Fruit fly (Drosophila melanogaster): Measurements from ENCODE around the gene CG12259.
A peak's percentile ranks its signal among the peaks of the same experiment; 100 is the strongest.

The CG12259 gene

DNA sequence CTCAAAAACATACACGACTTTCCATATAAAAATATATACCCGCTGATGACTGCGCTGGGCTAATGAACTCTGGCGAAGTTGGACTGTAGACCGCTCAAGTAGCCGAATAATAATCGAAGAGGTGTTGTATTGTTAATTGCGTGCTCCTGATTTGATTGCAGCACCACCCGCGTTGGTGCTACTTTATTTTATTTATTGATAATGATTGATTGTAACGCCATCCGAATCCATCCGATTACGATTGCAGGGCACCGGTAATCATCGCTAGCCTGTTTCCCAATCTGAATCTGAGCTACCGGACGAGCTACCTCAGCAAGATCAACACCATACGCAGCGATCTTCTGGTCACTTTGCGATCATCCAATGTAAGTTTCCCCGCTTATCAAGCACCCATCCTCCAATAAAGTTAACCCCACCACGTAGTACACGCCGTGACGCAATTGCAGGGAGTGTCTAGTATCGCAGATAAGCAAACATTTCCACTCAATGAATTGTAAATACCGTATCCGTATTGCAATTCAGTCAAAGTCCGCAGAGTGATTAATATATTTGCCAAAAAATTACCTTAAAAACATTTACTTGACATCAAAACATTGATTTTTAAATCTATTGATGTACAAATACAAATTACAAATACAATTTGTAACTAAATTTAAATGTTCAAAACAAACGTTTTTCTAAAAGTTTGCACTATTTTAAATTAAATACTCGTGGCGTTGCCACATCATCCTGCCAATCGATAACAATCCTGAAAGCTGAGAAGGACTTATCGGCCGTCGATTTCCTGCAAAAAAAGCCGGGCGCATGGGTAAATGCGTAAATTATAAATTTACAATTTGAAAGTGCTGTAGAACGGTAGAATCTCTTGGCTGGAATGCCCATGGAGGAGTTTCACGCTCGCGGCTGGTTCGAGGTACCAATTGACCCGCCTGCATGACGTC, 8.4 kb upstream of the CG12259 start:
- TF ChIP-seq CG13204 (GFP tag; optimal IDR thresholded peaks at IDR 0.05), result no peak
- no peak for TF ChIP-seq D1 (tag; optimal IDR thresholded peaks at IDR 0.05)
- no peak for TF ChIP-seq CG34367 (tag; optimal IDR thresholded peaks at IDR 0.05)
- TF ChIP-seq gl (tag; optimal IDR thresholded peaks at IDR 0.05), result peak; percentile 17
- peak; percentile 58 for TF ChIP-seq EcR (GFP tag; optimal IDR thresholded peaks at IDR 0.05)
- TF ChIP-seq CG4496 (GFP tag; IDR thresholded peaks at IDR 0.05), result 0 out of 3 replicates have a peak, but pooled peaks have one; percentile 18

DNA sequence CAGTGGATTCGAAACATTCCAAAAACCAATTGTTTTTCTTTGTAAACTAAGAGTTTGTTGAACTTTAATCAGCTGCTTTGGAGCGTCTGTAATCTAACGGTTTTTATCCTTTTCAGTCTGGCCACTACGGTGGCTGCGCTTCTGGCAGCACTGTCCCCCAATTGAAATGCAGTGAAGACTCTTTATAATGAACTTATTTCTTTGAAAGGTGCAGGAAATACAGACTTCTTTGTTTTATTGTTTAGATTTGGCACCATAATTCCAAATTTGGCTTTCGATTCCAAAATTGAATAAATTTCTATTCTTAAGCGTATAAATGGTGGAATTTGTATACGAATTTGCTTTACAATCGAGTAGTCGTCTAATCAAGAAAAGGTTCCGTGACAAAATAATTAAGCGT, 7.3 kb upstream of the CG12259 start, which contains the start of gene nenya:
TSS of gene nenya (minus strand) at position 35 of the 400 bp plus-strand sequence.
- TF ChIP-seq EcR (GFP tag; optimal IDR thresholded peaks at IDR 0.05) (peak; percentile 60), gl (tag; optimal IDR thresholded peaks at IDR 0.05) (no peak)

- TF ChIP-seq EcR (GFP tag; optimal IDR thresholded peaks at IDR 0.05) (peak; percentile 62), CG14655 (GFP tag; optimal IDR thresholded peaks at IDR 0.05) (no peak), CG4496 (GFP tag; IDR thresholded peaks at IDR 0.05) (no peak)
These were observed 5.9 kb upstream of the CG12259 start for dm6 chr3R:27926738-27927215.

- TF ChIP-seq CG14655 (GFP tag; optimal IDR thresholded peaks at IDR 0.05) (peak; percentile 42), Pif1B (GFP tag; optimal IDR thresholded peaks at IDR 0.05) (no peak), D1 (tag; optimal IDR thresholded peaks at IDR 0.05) (no peak), fd96Ca (GFP tag; IDR thresholded peaks at IDR 0.05) (no peak), CG8301 (tag; optimal IDR thresholded peaks at IDR 0.05) (peak; percentile 5), CG8159 (tag; optimal IDR thresholded peaks at IDR 0.05) (peak; percentile 44), gl (tag; optimal IDR thresholded peaks at IDR 0.05) (no peak), Snoo (tag; optimal IDR thresholded peaks at IDR 0.05) (no peak), CG4496 (GFP tag; IDR thresholded peaks at IDR 0.05) (peak; percentile 6; the same call in 1 of the 3 replicates), rn (GFP tag; IDR thresholded peaks at IDR 0.05) (0 out of 2 replicates have a peak, but pooled peaks have one; percentile 24), CG17806 (tag; optimal IDR thresholded peaks at IDR 0.05) (no peak), EcR (GFP tag; optimal IDR thresholded peaks at IDR 0.05) (peak; percentile 42), CG10348 (GFP tag; IDR thresholded peaks at IDR 0.05) (no peak), CG15710 (tag; optimal IDR thresholded peaks at IDR 0.05) (peak; percentile 10), CG9948 (tag; optimal IDR thresholded peaks at IDR 0.05) (no peak)
These were observed 5.2 kb upstream of the CG12259 start for dm6 chr3R:27925971-27926533.

dm6 chr3R:27925000-27925970, 4.4 kb upstream of the CG12259 start, which contains the start of gene mino:
TSS of gene mino (plus strand) at chr3R:27925191.
- peak; percentile 28 for TF ChIP-seq CG12605 (GFP tag; IDR thresholded peaks at IDR 0.05)
- peak; percentile 27 for TF ChIP-seq Pif1A (GFP tag; optimal IDR thresholded peaks at IDR 0.05)
- TF ChIP-seq CG4496 (GFP tag; IDR thresholded peaks at IDR 0.05), result no peak
- peak; percentile 25; the same call in 1 of the 2 replicates for TF ChIP-seq Ets98B (GFP tag; IDR thresholded peaks at IDR 0.05)
- TF ChIP-seq CG32121 (GFP tag; IDR thresholded peaks at IDR 0.05), result peak; percentile 45; the same call in 1 of the 2 replicates
- TF ChIP-seq CG13204 (GFP tag; optimal IDR thresholded peaks at IDR 0.05), result peak; percentile 95
- TF ChIP-seq rn (GFP tag; IDR thresholded peaks at IDR 0.05), result no peak
- TF ChIP-seq gl (tag; optimal IDR thresholded peaks at IDR 0.05), result peak; percentile 79
- TF ChIP-seq fd96Ca (GFP tag; IDR thresholded peaks at IDR 0.05), result no peak
- TF ChIP-seq Snoo (tag; optimal IDR thresholded peaks at IDR 0.05), result no peak
- peak; percentile 23 for TF ChIP-seq Pif1B (GFP tag; optimal IDR thresholded peaks at IDR 0.05)

dm6 chr3R:27922673-27923175, 1.8 kb upstream of the CG12259 start, which contains the start of gene RpL4:
TSS of gene RpL4 (plus strand) at chr3R:27922821.
- peak; percentile 85 for TF ChIP-seq CG4496 (GFP tag; IDR thresholded peaks at IDR 0.05)
- TF ChIP-seq CG32121 (GFP tag; IDR thresholded peaks at IDR 0.05), result 0 out of 2 replicates have a peak, but pooled peaks have one; percentile 40
- TF ChIP-seq CG12605 (GFP tag; IDR thresholded peaks at IDR 0.05), result peak; percentile 67; the same call in 1 of the 2 replicates
- peak; percentile 59 for TF ChIP-seq Ets98B (GFP tag; IDR thresholded peaks at IDR 0.05)
- peak; percentile 80 for TF ChIP-seq CG34367 (tag; optimal IDR thresholded peaks at IDR 0.05)
- no peak for TF ChIP-seq CG17806 (tag; optimal IDR thresholded peaks at IDR 0.05)
- peak; percentile 65 for TF ChIP-seq CG15710 (tag; optimal IDR thresholded peaks at IDR 0.05)
- peak; percentile 3 for TF ChIP-seq CG9948 (tag; optimal IDR thresholded peaks at IDR 0.05)
- TF ChIP-seq EcR (GFP tag; optimal IDR thresholded peaks at IDR 0.05), result no peak
- no peak for TF ChIP-seq D1 (tag; optimal IDR thresholded peaks at IDR 0.05)
- TF ChIP-seq gl (tag; optimal IDR thresholded peaks at IDR 0.05), result peak; percentile 8
- no peak for TF ChIP-seq CG8301 (tag; optimal IDR thresholded peaks at IDR 0.05)
- TF ChIP-seq Pif1B (GFP tag; optimal IDR thresholded peaks at IDR 0.05), result peak; percentile 40
- peak; percentile 62; the same call in 1 of the 2 replicates for TF ChIP-seq rn (GFP tag; IDR thresholded peaks at IDR 0.05)
- TF ChIP-seq CG8159 (tag; optimal IDR thresholded peaks at IDR 0.05), result peak; percentile 47
- no peak for TF ChIP-seq CG14655 (GFP tag; optimal IDR thresholded peaks at IDR 0.05)
- peak; percentile 92 for TF ChIP-seq Snoo (tag; optimal IDR thresholded peaks at IDR 0.05)
- no peak for TF ChIP-seq CG13204 (GFP tag; optimal IDR thresholded peaks at IDR 0.05)
- TF ChIP-seq CG10348 (GFP tag; IDR thresholded peaks at IDR 0.05), result no peak
- TF ChIP-seq Pif1A (GFP tag; optimal IDR thresholded peaks at IDR 0.05), result peak; percentile 76
- TF ChIP-seq fd96Ca (GFP tag; IDR thresholded peaks at IDR 0.05), result peak; percentile 6; the same call in 1 of the 3 replicates
